Worm (Caenorhabditis elegans): ENCODE measurements around the gene sra-13.
A peak's percentile ranks its signal among the peaks of the same experiment; 100 is the strongest.

Gene sra-13

ce11 chrII:8456681-8457389 is 49.4 kb downstream of the sra-13 start (continued):
- TF ChIP-seq F49E8.2 (tag; optimal IDR thresholded peaks at IDR 0.05; ENCODE audit: insufficient read depth), result peak; percentile 60

ce11 chrII:8457438-8457837 is 50.0 kb downstream of the sra-13 start, which contains the start of gene zyg-9:
TSS of gene zyg-9 (plus strand) at chrII:8457818.
- peak; percentile 96 for TF ChIP-seq cebp-1 (GFP tag; IDR thresholded peaks at IDR 0.05)
- TF ChIP-seq cebp-1 (tag; optimal IDR thresholded peaks at IDR 0.05), result peak; percentile 99
- no peak for TF ChIP-seq F10E7.11 (tag; optimal IDR thresholded peaks at IDR 0.05)
- peak; percentile 69; the same call in 1 of the 2 replicates for TF ChIP-seq zfh-2 (GFP tag; conservative IDR thresholded peaks at IDR 0.05)
- TF ChIP-seq aptf-2 (GFP tag; conservative IDR thresholded peaks at IDR 0.05), result no peak
- TF ChIP-seq attf-5 (GFP tag; optimal IDR thresholded peaks at IDR 0.05), result peak; percentile 76
- TF ChIP-seq hlh-12 (tag; optimal IDR thresholded peaks at IDR 0.05), result no peak
- TF ChIP-seq K12H6.12 (tag; optimal IDR thresholded peaks at IDR 0.05), result no peak
- no peak for TF ChIP-seq Y95B8A.8 (GFP tag; IDR thresholded peaks at IDR 0.05)
- TF ChIP-seq lag-1 (GFP tag; IDR thresholded peaks at IDR 0.05), result no peak
- TF ChIP-seq dpff-1 (tag; optimal IDR thresholded peaks at IDR 0.05), result no peak
- TF ChIP-seq attf-3 (GFP tag; conservative IDR thresholded peaks at IDR 0.05), result no peak
- TF ChIP-seq lin-26 (GFP tag; IDR thresholded peaks at IDR 0.05), result peak; percentile 27; the same call in 1 of the 2 replicates
- peak in 1 of 3 experiments; percentile 53 for TF ChIP-seq lin-35 (GFP tag; optimal IDR thresholded peaks at IDR 0.05)
- TF ChIP-seq nfyb-1 (GFP tag; IDR thresholded peaks at IDR 0.05), result peak; percentile 14; the same call in 1 of the 2 replicates
- TF ChIP-seq pbrm-1 (GFP tag; IDR thresholded peaks at IDR 0.05), result 0 out of 2 replicates have a peak, but pooled peaks have one; percentile 22
- TF ChIP-seq Y67H2A.10 (GFP tag; conservative IDR thresholded peaks at IDR 0.05), result peak; percentile 8; the same call in 1 of the 2 replicates
- no peak for TF ChIP-seq cebp-2 (GFP tag; IDR thresholded peaks at IDR 0.05)
- TF ChIP-seq rec-8 (tag; optimal IDR thresholded peaks at IDR 0.05), result no peak
- peak; percentile 26 for TF ChIP-seq lin-54 (GFP tag; optimal IDR thresholded peaks at IDR 0.05)
- no peak for TF ChIP-seq F49E8.2 (tag; optimal IDR thresholded peaks at IDR 0.05; ENCODE audit: insufficient read depth)
- no peak for TF ChIP-seq B0019.2 (GFP tag; conservative IDR thresholded peaks at IDR 0.05)
- no peak for TF ChIP-seq let-526 (GFP tag; IDR thresholded peaks at IDR 0.05)
- TF ChIP-seq madf-8 (GFP tag; conservative IDR thresholded peaks at IDR 0.05), result no peak
- no peak for TF ChIP-seq egl-18 (GFP tag; IDR thresholded peaks at IDR 0.05)
- TF ChIP-seq snpc-1.1 (tag; optimal IDR thresholded peaks at IDR 0.05; ENCODE audit: insufficient read depth), result no peak
- no peak for TF ChIP-seq sptf-2 (GFP tag; optimal IDR thresholded peaks at IDR 0.05)
- no peak for TF ChIP-seq somi-1 (GFP tag; optimal IDR thresholded peaks at IDR 0.05)

Data from whole organism, young adult.